Fruit fly (Drosophila melanogaster) whole organism, adult: ENCODE data around the gene udt.

ENCODE experiments used
- CG11617 ChIP-seq: fragments of 200-800 bp; sonication (Bioruptor generic); optimal IDR thresholded peaks from 2 replicates; lab custom pipeline; 2017; ENCODE audit warnings: mild to moderate bottlenecking, missing biosample characterization, missing genetic modification reagents, missing genetic modification characterization
- CG12768 ChIP-seq: fragments of 200-800 bp; sonication (Bioruptor generic); optimal IDR thresholded peaks from 2 replicates; lab custom pipeline; 2017; ENCODE audit warnings: missing biosample characterization, missing genetic modification characterization, mild to moderate bottlenecking, moderate library complexity, missing genetic modification reagents
- CG14711 ChIP-seq: fragments of 200-800 bp; sonication (Bioruptor generic); optimal IDR thresholded peaks from 2 replicates; lab custom pipeline; 2018; ENCODE audit warnings: missing biosample characterization, mild to moderate bottlenecking, missing genetic modification characterization, moderate library complexity
- CG1620 ChIP-seq: fragments of 200-800 bp; sonication (Bioruptor generic); optimal IDR thresholded peaks from 2 replicates; lab custom pipeline; 2016; ENCODE audit warnings: missing biosample characterization, missing genetic modification characterization
- CG5204 ChIP-seq: fragments of 200-800 bp; sonication (Bioruptor generic); optimal IDR thresholded peaks from 2 replicates; lab custom pipeline; 2016; ENCODE audit warnings: missing biosample characterization, missing genetic modification characterization
- CG7045 ChIP-seq: fragments of 200-800 bp; sonication (Bioruptor generic); optimal IDR thresholded peaks from 2 replicates; lab custom pipeline; 2017; ENCODE audit warnings: missing biosample characterization, mild to moderate bottlenecking, missing genetic modification characterization
- Clk ChIP-seq: fragments of 200-800 bp; sonication (Bioruptor generic); optimal IDR thresholded peaks from 2 replicates; lab custom pipeline; 2017; ENCODE audit warnings: missing biosample characterization, missing genetic modification characterization
- Hr96 ChIP-seq: fragments of 200-800 bp; sonication (Bioruptor generic); optimal IDR thresholded peaks from 2 replicates; lab custom pipeline; 2016; ENCODE audit warnings: missing biosample characterization, missing genetic modification characterization
- cnc ChIP-seq, 2 experiments: fragments of >200 bp; optimal IDR thresholded peaks; 2 replicates each; lab custom pipeline; 2017
- kay ChIP-seq: fragments of 200-800 bp; sonication (Bioruptor generic); peaks from one replicate; lab custom pipeline; 2016; ENCODE audit warnings: missing biosample characterization, missing genetic modification characterization, borderline replicate concordance
- ovo ChIP-seq: fragments of 200-800 bp; sonication (Bioruptor generic); optimal IDR thresholded peaks from 2 replicates; lab custom pipeline; 2016; ENCODE audit warnings: missing biosample characterization, missing genetic modification characterization
- toe ChIP-seq: fragments of 200-800 bp; sonication (Bioruptor generic); optimal IDR thresholded peaks from 2 replicates; lab custom pipeline; 2016; ENCODE audit warnings: missing biosample characterization, missing genetic modification characterization

DNA sequence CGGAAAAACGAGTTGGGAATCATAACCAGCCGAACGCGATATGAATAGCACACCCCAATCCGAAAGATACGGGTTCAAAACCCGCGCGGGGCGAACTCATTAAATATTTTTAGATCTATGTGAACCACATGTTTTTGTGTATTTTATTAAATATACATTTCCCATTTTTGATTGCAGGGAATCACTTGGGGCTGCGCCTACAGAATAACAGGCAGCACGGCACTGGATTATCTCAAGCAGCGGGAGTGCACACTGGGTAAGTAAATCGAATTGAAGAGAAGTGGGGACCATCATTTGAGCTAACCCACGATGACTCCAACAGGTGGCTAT, 32.6 kb downstream of the udt start:
- TF ChIP-seq CG7045 (GFP tag; lab: Kevin White, UChicago) (no peak), ovo (GFP tag; lab: Kevin White, UChicago) (no peak), toe (GFP tag; lab: Kevin White, UChicago) (no peak), kay (GFP tag; lab: Kevin White, UChicago) (no peak), CG5204 (GFP tag; lab: Kevin White, UChicago) (no peak), CG12768 (GFP tag; lab: Kevin White, UChicago) (no peak), CG1620 (no peak), Hr96 (GFP tag; lab: Kevin White, UChicago) (no peak), CG11617 (no peak), cnc (optimal IDR thresholded peaks at IDR 0.05; lab: Kevin White, UChicago) (no peak), Clk (no peak), CG14711 (tag; lab: Kevin White, UChicago) (no peak)
